Worm (Caenorhabditis elegans): ENCODE measurements around the gene dpy-31.

ce11 chrIII:7167568-7167937 lies 34.5 kb upstream of the dpy-31 start, which contains the start of gene acs-4:
- TF ChIP-seq F39B2.1 (GFP tag; IDR thresholded peaks at IDR 0.05) (no peak), ets-4 (GFP tag; optimal IDR thresholded peaks at IDR 0.05) (no peak), aptf-3 (GFP tag; IDR thresholded peaks at IDR 0.05) (no peak), somi-1 (GFP tag; optimal IDR thresholded peaks at IDR 0.05) (no peak), tlf-1 (GFP tag; optimal IDR thresholded peaks at IDR 0.05) (no peak), rcor-1 (GFP tag; IDR thresholded peaks at IDR 0.05) (no peak), tbx-9 (tag; optimal IDR thresholded peaks at IDR 0.05; ENCODE audit: borderline replicate concordance) (no peak)
